Fruit fly (Drosophila melanogaster) whole organism, embryonic: ENCODE results near the gene kis.

Experiments
- Antp ChIP-seq: fragments of 200-800 bp; sonication (Bioruptor generic); optimal IDR thresholded peaks from 3 replicates; lab custom pipeline; 2016; ENCODE audit warnings: missing biosample characterization, missing genetic modification characterization
- CG10267 ChIP-seq: fragments of 200-800 bp; sonication (Bioruptor generic); optimal IDR thresholded peaks from 2 replicates; lab custom pipeline; 2018; ENCODE audit warnings: missing biosample characterization, mild to moderate bottlenecking, missing genetic modification characterization, moderate library complexity
- CG10366 ChIP-seq: fragments of 200-800 bp; sonication (Bioruptor generic); IDR thresholded peaks from 2 replicates; pipeline ENCODE4 v1.3.6; 2022; ENCODE audit warnings: missing biosample characterization, missing genetic modification characterization
- CG10431 ChIP-seq: fragments of 200-800 bp; sonication (Bioruptor generic); optimal IDR thresholded peaks from 3 replicates; lab custom pipeline; 2018; ENCODE audit warnings: missing biosample characterization, mild to moderate bottlenecking, missing genetic modification characterization
- CG11723 ChIP-seq: fragments of 200-800 bp; sonication (Bioruptor generic); optimal IDR thresholded peaks from 2 replicates; lab custom pipeline; 2017; ENCODE audit warnings: missing biosample characterization, mild to moderate bottlenecking, missing genetic modification characterization
- CG12299 ChIP-seq: fragments of 200-800 bp; sonication (Bioruptor generic); optimal IDR thresholded peaks from 2 replicates; lab custom pipeline; 2018; ENCODE audit warnings: missing biosample characterization, mild to moderate bottlenecking, missing genetic modification characterization
- CG12942 ChIP-seq: fragments of 200-800 bp; sonication (Bioruptor generic); optimal IDR thresholded peaks from 3 replicates; lab custom pipeline; 2016; ENCODE audit warnings: missing biosample characterization, missing genetic modification characterization
- CG13296 ChIP-seq: fragments of 200-800 bp; sonication (Bioruptor generic); optimal IDR thresholded peaks from 3 replicates; lab custom pipeline; 2018; ENCODE audit warnings: missing biosample characterization, mild to moderate bottlenecking, missing genetic modification characterization
- CG13424 ChIP-seq: fragments of 200-800 bp; sonication (Bioruptor generic); optimal IDR thresholded peaks from 2 replicates; lab custom pipeline; 2019; ENCODE audit warnings: missing biosample characterization, mild to moderate bottlenecking, missing genetic modification characterization, moderate library complexity
- CG13894 ChIP-seq: fragments of 200-800 bp; sonication (Bioruptor generic); optimal IDR thresholded peaks from 3 replicates; lab custom pipeline; 2018; ENCODE audit warnings: missing biosample characterization, mild to moderate bottlenecking, missing genetic modification characterization, moderate library complexity
- CG15514 ChIP-seq: fragments of 200-800 bp; sonication (Bioruptor generic); optimal IDR thresholded peaks from 3 replicates; lab custom pipeline; 2017; ENCODE audit warnings: missing biosample characterization, missing genetic modification characterization, mild to moderate bottlenecking, moderate library complexity, missing genetic modification reagents
- CG18619 ChIP-seq: fragments of 200-800 bp; sonication (Bioruptor generic); optimal IDR thresholded peaks from 3 replicates; lab custom pipeline; 2017; ENCODE audit warnings: missing biosample characterization, mild to moderate bottlenecking, missing genetic modification characterization
- CG2712 ChIP-seq: fragments of 200-800 bp; optimal IDR thresholded peaks from 3 replicates; lab custom pipeline; 2019; ENCODE audit warnings: missing biosample characterization, mild to moderate bottlenecking, missing genetic modification characterization, moderate library complexity
- CG32772 ChIP-seq: fragments of 200-800 bp; sonication (Bioruptor generic); IDR thresholded peaks from 2 replicates; pipeline ENCODE4 v1.3.6; 2022; ENCODE audit warnings: missing biosample characterization, missing genetic modification characterization
- CG3281 ChIP-seq: fragments of 200-800 bp; sonication (Bioruptor generic); optimal IDR thresholded peaks from 3 replicates; lab custom pipeline; 2017; ENCODE audit warnings: missing biosample characterization, mild to moderate bottlenecking, missing genetic modification characterization
- CG33557 ChIP-seq: fragments of 200-800 bp; sonication (Bioruptor generic); optimal IDR thresholded peaks from 2 replicates; lab custom pipeline; 2019; ENCODE audit warnings: missing biosample characterization, mild to moderate bottlenecking, missing genetic modification characterization, moderate library complexity
- CG4424 ChIP-seq: fragments of 200-800 bp; sonication (Bioruptor generic); optimal IDR thresholded peaks from 3 replicates; lab custom pipeline; 2016; ENCODE audit warnings: missing biosample characterization, missing genetic modification characterization
- CG4707 ChIP-seq: fragments of 200-800 bp; sonication (Bioruptor generic); optimal IDR thresholded peaks from 2 replicates; lab custom pipeline; 2018; ENCODE audit warnings: missing biosample characterization, mild to moderate bottlenecking, missing genetic modification characterization, moderate library complexity
- CG5245 ChIP-seq: fragments of 200-800 bp; sonication (Bioruptor generic); optimal IDR thresholded peaks from 3 replicates; lab custom pipeline; 2016; ENCODE audit warnings: missing biosample characterization, missing genetic modification characterization
- CG6254 ChIP-seq: fragments of 200-800 bp; sonication (Bioruptor generic); optimal IDR thresholded peaks from 3 replicates; lab custom pipeline; 2017; ENCODE audit warnings: mild to moderate bottlenecking, missing biosample characterization, missing genetic modification reagents, missing genetic modification characterization
- CG6683 ChIP-seq: fragments of 200-800 bp; sonication (Bioruptor generic); optimal IDR thresholded peaks from 2 replicates; lab custom pipeline; 2017; ENCODE audit warnings: missing biosample characterization, mild to moderate bottlenecking, missing genetic modification characterization, missing genetic modification reagents
- CG6765 ChIP-seq: fragments of 200-800 bp; sonication (Bioruptor generic); optimal IDR thresholded peaks from 3 replicates; lab custom pipeline; 2017; ENCODE audit warnings: missing biosample characterization, mild to moderate bottlenecking, missing genetic modification characterization
- Deaf1 ChIP-seq: fragments of 200-800 bp; optimal IDR thresholded peaks from 3 replicates; lab custom pipeline; 2019; ENCODE audit warnings: missing biosample characterization, mild to moderate bottlenecking, missing genetic modification characterization, moderate library complexity
- Elba2 ChIP-seq: fragments of 200-800 bp; sonication (Bioruptor generic); optimal IDR thresholded peaks from 3 replicates; lab custom pipeline; 2016; ENCODE audit warnings: missing biosample characterization, missing genetic modification characterization
- Fer1 ChIP-seq: fragments of 200-800 bp; sonication (Bioruptor generic); optimal IDR thresholded peaks from 2 replicates; lab custom pipeline; 2017; ENCODE audit warnings: missing biosample characterization, mild to moderate bottlenecking, missing genetic modification characterization
- GATAe ChIP-seq: fragments of 200-800 bp; sonication (Bioruptor generic); conservative IDR thresholded peaks from 2 replicates; pipeline ENCODE4 v1.3.6; 2022; ENCODE audit warnings: missing biosample characterization, missing genetic modification characterization
- HHEX ChIP-seq: fragments of 200-800 bp; sonication (Bioruptor generic); optimal IDR thresholded peaks from 3 replicates; lab custom pipeline; 2017; ENCODE audit warnings: missing biosample characterization, mild to moderate bottlenecking, missing genetic modification characterization, missing genetic modification reagents
- HLH54F ChIP-seq: fragments of 200-800 bp; sonication (Bioruptor generic); optimal IDR thresholded peaks from 3 replicates; lab custom pipeline; 2016; ENCODE audit warnings: missing biosample characterization, missing genetic modification characterization
- Lpt ChIP-seq: fragments of >200 bp; optimal IDR thresholded peaks from 2 replicates; lab custom pipeline; 2018; ENCODE audit warnings: missing biosample characterization, missing genetic modification characterization
- NFAT ChIP-seq: fragments of 200-800 bp; sonication (Bioruptor generic); IDR thresholded peaks from 2 replicates; pipeline ENCODE4 v1.3.6; 2022; ENCODE audit warnings: missing biosample characterization, missing genetic modification characterization
- Nf-YA ChIP-seq: fragments of 200-800 bp; sonication (Bioruptor generic); IDR thresholded peaks from 2 replicates; pipeline ENCODE4 v1.3.6; 2022; ENCODE audit warnings: missing biosample characterization, missing genetic modification characterization
- Optix ChIP-seq: fragments of 200-800 bp; sonication (Bioruptor generic); IDR thresholded peaks from 3 replicates; pipeline ENCODE4 v1.3.6; 2022; ENCODE audit warnings: missing biosample characterization, missing genetic modification characterization
- Poxn ChIP-seq: fragments of 200-800 bp; sonication (Bioruptor generic); IDR thresholded peaks from 2 replicates; pipeline ENCODE4 v1.3.6; 2022; ENCODE audit warnings: missing biosample characterization, missing genetic modification characterization
- Six4 ChIP-seq: fragments of 200-800 bp; sonication (Bioruptor generic); optimal IDR thresholded peaks from 2 replicates; lab custom pipeline; 2016; ENCODE audit warnings: missing biosample characterization, missing genetic modification characterization
- YL-1 ChIP-seq: fragments of 200-800 bp; sonication (Bioruptor generic); optimal IDR thresholded peaks from 3 replicates; lab custom pipeline; 2017; ENCODE audit warnings: missing biosample characterization, mild to moderate bottlenecking, missing genetic modification characterization
- chn ChIP-seq: fragments of 200-800 bp; sonication (Bioruptor generic); optimal IDR thresholded peaks from 2 replicates; lab custom pipeline; 2016; ENCODE audit warnings: missing biosample characterization, missing genetic modification characterization
- croc ChIP-seq: fragments of 200-800 bp; sonication (Bioruptor generic); conservative IDR thresholded peaks from 3 replicates; pipeline ENCODE4 v1.3.6; 2022; ENCODE audit warnings: missing biosample characterization, missing genetic modification characterization
- crp ChIP-seq, 2 experiments: fragments of 200-800 bp; sonication (Bioruptor generic); optimal IDR thresholded peaks; 2 replicates in 1 of 2; 3 replicates in 1 of 2; lab custom pipeline; 2017; ENCODE audit warnings: missing biosample characterization in 2 of 2, missing genetic modification characterization in 2 of 2, mild to moderate bottlenecking in 1 of 2, moderate library complexity in 1 of 2
- cwo ChIP-seq: fragments of 200-800 bp; sonication (Bioruptor generic); optimal IDR thresholded peaks from 3 replicates; lab custom pipeline; 2017; ENCODE audit warnings: missing biosample characterization, missing genetic modification characterization, mild to moderate bottlenecking, moderate library complexity, missing genetic modification reagents
- ewg ChIP-seq: fragments of 200-800 bp; sonication (Bioruptor generic); optimal IDR thresholded peaks from 3 replicates; lab custom pipeline; 2017; ENCODE audit warnings: mild to moderate bottlenecking, missing biosample characterization, missing genetic modification reagents, missing genetic modification characterization
- exex ChIP-seq: fragments of 200-800 bp; sonication (Bioruptor generic); optimal IDR thresholded peaks from 4 replicates; lab custom pipeline; 2018; ENCODE audit warnings: missing biosample characterization, mild to moderate bottlenecking, missing genetic modification characterization, moderate library complexity
- klu ChIP-seq: fragments of 200-800 bp; sonication (Bioruptor generic); IDR thresholded peaks from 2 replicates; pipeline ENCODE4 v1.3.6; 2022; ENCODE audit warnings: missing biosample characterization, missing genetic modification characterization
- ranshi ChIP-seq: fragments of 200-800 bp; sonication (Bioruptor generic); IDR thresholded peaks from 2 replicates; pipeline ENCODE4 v1.3.6; 2022; ENCODE audit warnings: missing biosample characterization, missing genetic modification characterization
- scrt ChIP-seq: fragments of 200-800 bp; sonication (Bioruptor generic); optimal IDR thresholded peaks from 2 replicates; lab custom pipeline; 2018; ENCODE audit warnings: missing biosample characterization, mild to moderate bottlenecking, missing genetic modification characterization, moderate library complexity
- sna ChIP-seq: fragments of 200-800 bp; sonication (Bioruptor generic); IDR thresholded peaks from 2 replicates; pipeline ENCODE4 v1.3.6; 2022; ENCODE audit warnings: missing biosample characterization, missing genetic modification characterization; ENCODE audit not compliant: partially characterized antibody
- sug ChIP-seq: fragments of 200-800 bp; optimal IDR thresholded peaks from 2 replicates; lab custom pipeline; 2019; ENCODE audit warnings: missing biosample characterization, mild to moderate bottlenecking, missing genetic modification characterization, moderate library complexity
- twi ChIP-seq: fragments of 200-800 bp; optimal IDR thresholded peaks from 2 replicates; lab custom pipeline; 2019; ENCODE audit warnings: missing biosample characterization, mild to moderate bottlenecking, missing genetic modification characterization, moderate library complexity
- z ChIP-seq: fragments of 200-800 bp; sonication (Bioruptor generic); IDR thresholded peaks from 3 replicates; pipeline ENCODE4 v1.3.6; 2022; ENCODE audit warnings: missing biosample characterization, missing genetic modification characterization
- zf30C ChIP-seq: fragments of 200-800 bp; sonication (Bioruptor generic); optimal IDR thresholded peaks from 3 replicates; lab custom pipeline; 2018; ENCODE audit warnings: missing biosample characterization, mild to moderate bottlenecking, missing genetic modification characterization

kis gene

DNA sequence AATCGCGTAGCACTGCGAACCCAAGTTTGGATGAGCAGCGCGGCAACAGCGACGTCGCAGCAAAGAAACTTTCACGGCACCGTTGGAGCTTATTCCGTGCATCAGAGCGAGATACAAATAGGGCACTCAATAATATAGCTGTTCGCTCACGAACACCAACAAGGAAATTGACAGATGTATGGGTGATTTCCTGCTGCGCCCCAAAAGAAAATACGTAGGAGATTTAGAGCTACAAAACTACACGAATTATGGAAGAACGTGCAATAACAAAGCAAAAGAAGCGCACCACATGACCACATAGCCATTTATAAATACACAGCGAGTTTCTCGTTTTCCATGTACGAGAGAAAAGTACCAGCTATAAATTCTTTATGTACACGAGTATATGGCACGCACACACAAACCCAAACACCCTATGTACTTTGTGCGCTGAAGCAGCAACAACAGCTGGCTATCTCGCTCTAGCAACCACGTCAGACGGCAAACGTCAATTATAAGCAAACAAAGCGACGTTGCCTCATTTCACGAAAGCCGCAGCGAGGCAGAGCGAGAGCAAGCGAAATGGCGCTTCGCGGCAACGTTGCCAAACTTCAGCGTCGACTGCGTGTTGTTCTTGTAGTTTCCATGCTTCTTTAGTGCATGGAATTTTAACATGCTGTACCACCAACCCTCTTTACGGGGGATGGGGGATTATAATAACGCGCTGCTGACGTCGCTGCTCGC, 89.0 kb downstream of the kis start (continued):
- TF ChIP-seq HLH54F: no peak
- peak; percentile 48 for TF ChIP-seq CG33557 (GFP tag; lab: Kevin White, UChicago)
- TF ChIP-seq CG15514 (GFP tag; lab: Kevin White, UChicago): peak; percentile 46
- TF ChIP-seq CG10366 (GFP tag; lab: Robert Waterston, UW): no peak
- peak; percentile 63 for TF ChIP-seq CG13894 (tag; lab: Kevin White, UChicago)
- TF ChIP-seq twi: peak; percentile 55
- TF ChIP-seq Optix: no peak
- TF ChIP-seq Lpt (GFP tag; lab: Kevin White, UChicago): no peak
- TF ChIP-seq CG10431: peak; percentile 52
- TF ChIP-seq chn (GFP tag; lab: Kevin White, UChicago): no peak
- TF ChIP-seq Deaf1 (tag; lab: Kevin White, UChicago): peak; percentile 35
- TF ChIP-seq sug (tag; lab: Kevin White, UChicago): peak; percentile 72
- TF ChIP-seq CG12942 (GFP tag; lab: Kevin White, UChicago): peak; percentile 1
- peak; percentile 55 for TF ChIP-seq YL-1 (GFP tag; lab: Kevin White, UChicago)
- no peak for TF ChIP-seq crp (GFP tag; optimal IDR thresholded peaks at IDR 0.05; lab: Kevin White, UChicago)
- peak; percentile 22 for TF ChIP-seq CG10267 (tag; lab: Kevin White, UChicago)
- TF ChIP-seq NFAT (GFP tag; lab: Robert Waterston, UW): no peak
- no peak for TF ChIP-seq Nf-YA
- peak; percentile 33 for TF ChIP-seq CG6683 (GFP tag; lab: Kevin White, UChicago)
- no peak for TF ChIP-seq sna (GFP tag; lab: Robert Waterston, UW)
- no peak for TF ChIP-seq ewg
- peak; percentile 64 for TF ChIP-seq CG12299 (tag; lab: Kevin White, UChicago)
- TF ChIP-seq GATAe (GFP tag; lab: Robert Waterston, UW): no peak
- peak; percentile 48 for TF ChIP-seq exex (tag; lab: Kevin White, UChicago)
- no peak for TF ChIP-seq CG32772 (GFP tag; lab: Robert Waterston, UW)
- TF ChIP-seq CG4707 (GFP tag; lab: Kevin White, UChicago): peak; percentile 28
- peak; percentile 25 for TF ChIP-seq CG11723 (GFP tag; lab: Kevin White, UChicago)
- TF ChIP-seq scrt: peak; percentile 29
- TF ChIP-seq CG13296 (GFP tag; lab: Kevin White, UChicago): peak; percentile 14
- peak; percentile 52 for TF ChIP-seq Fer1 (GFP tag; lab: Kevin White, UChicago)
- TF ChIP-seq CG18619 (GFP tag; lab: Kevin White, UChicago): peak; percentile 51
- TF ChIP-seq z: no peak
- TF ChIP-seq HHEX (GFP tag; lab: Kevin White, UChicago): peak; percentile 48
- TF ChIP-seq croc: no peak
- no peak for TF ChIP-seq ranshi (GFP tag; lab: Robert Waterston, UW)
- peak; percentile 7 for TF ChIP-seq CG6254
- no peak for TF ChIP-seq Antp (GFP tag; lab: Kevin White, UChicago)
- TF ChIP-seq CG5245 (GFP tag; lab: Kevin White, UChicago): no peak
- TF ChIP-seq Poxn (GFP tag; lab: Robert Waterston, UW): no peak
- TF ChIP-seq CG13424 (tag; lab: Kevin White, UChicago): no peak
- peak; percentile 58 for TF ChIP-seq zf30C (GFP tag; lab: Kevin White, UChicago)
- peak; percentile 38 for TF ChIP-seq CG4424 (GFP tag; lab: Kevin White, UChicago)
- TF ChIP-seq klu: no peak
- no peak for TF ChIP-seq Elba2
- peak; percentile 66 for TF ChIP-seq CG3281 (GFP tag; lab: Kevin White, UChicago)
- TF ChIP-seq CG2712 (tag; lab: Kevin White, UChicago): peak; percentile 16
- TF ChIP-seq Six4 (GFP tag; lab: Kevin White, UChicago): no peak
- peak; percentile 0 for TF ChIP-seq cwo (GFP tag; lab: Kevin White, UChicago)
- TF ChIP-seq CG6765 (GFP tag; lab: Kevin White, UChicago): peak; percentile 63
